Worm (Caenorhabditis elegans): ENCODE data around the gene del-5.

Gene del-5

ce11 chrX:11016100-11016499 lies 8.1 kb upstream of the del-5 start, which contains the start of gene egl-15:
Gene egl-15, plus strand, starts transcription at chrX:11016400.
- TF ChIP-seq hlh-8 (tag; optimal IDR thresholded peaks at IDR 0.05) (no peak), npax-4 (tag; optimal IDR thresholded peaks at IDR 0.05) (no peak), ceh-24 (tag; optimal IDR thresholded peaks at IDR 0.05) (no peak), mec-3 (tag; optimal IDR thresholded peaks at IDR 0.05; ENCODE audit: borderline replicate concordance) (no peak), sox-2 (GFP tag; IDR thresholded peaks at IDR 0.05) (no peak), ceh-14 (tag; optimal IDR thresholded peaks at IDR 0.05) (no peak), unc-42 (tag; optimal IDR thresholded peaks at IDR 0.05) (no peak), C08G9.2 (tag; optimal IDR thresholded peaks at IDR 0.05) (no peak), unc-86 (tag; optimal IDR thresholded peaks at IDR 0.05) (no peak), elt-4 (tag; optimal IDR thresholded peaks at IDR 0.05) (no peak), dve-1 (tag; optimal IDR thresholded peaks at IDR 0.05) (no peak), unc-55 (GFP tag; optimal IDR thresholded peaks at IDR 0.05) (no peak)

ce11 chrX:11014394-11015280 lies 6.7 kb upstream of the del-5 start:
- TF ChIP-seq fkh-6 (tag; optimal IDR thresholded peaks at IDR 0.05) (no peak), pha-4 (tag; optimal IDR thresholded peaks at IDR 0.05) (no peak), hlh-8 (tag; optimal IDR thresholded peaks at IDR 0.05) (no peak), tbx-2 (tag; optimal IDR thresholded peaks at IDR 0.05) (no peak), unc-3 (GFP tag; conservative IDR thresholded peaks at IDR 0.05) (no peak), unc-3 (tag; optimal IDR thresholded peaks at IDR 0.05) (no peak)

ce11 chrX:11012337-11012736 lies 4.4 kb upstream of the del-5 start, which contains the start of gene F58A3.3:
Gene F58A3.3, plus strand, starts transcription at chrX:11012637.
- TF ChIP-seq fkh-10 (GFP tag; optimal IDR thresholded peaks at IDR 0.05), result no peak
- no peak for TF ChIP-seq sox-2 (GFP tag; IDR thresholded peaks at IDR 0.05)
- TF ChIP-seq unc-55 (GFP tag; optimal IDR thresholded peaks at IDR 0.05), result no peak
- no peak for TF ChIP-seq F13H6.1 (tag; optimal IDR thresholded peaks at IDR 0.05)
- no peak for TF ChIP-seq hlh-15 (tag; optimal IDR thresholded peaks at IDR 0.05)
- TF ChIP-seq ceh-45 (GFP tag; IDR thresholded peaks at IDR 0.05), result no peak
- no peak for TF ChIP-seq hlh-6 (tag; optimal IDR thresholded peaks at IDR 0.05)

- TF ChIP-seq rnt-1 (tag; optimal IDR thresholded peaks at IDR 0.05), result no peak
- TF ChIP-seq ceh-9 (tag; optimal IDR thresholded peaks at IDR 0.05), result no peak
- TF ChIP-seq C38D4.7 (GFP tag; optimal IDR thresholded peaks at IDR 0.05), result no peak
- TF ChIP-seq T23F11.4 (GFP tag; optimal IDR thresholded peaks at IDR 0.05), result no peak
- TF ChIP-seq pqm-1 (tag; optimal IDR thresholded peaks at IDR 0.05), result no peak
These were observed 2.6 kb upstream of the del-5 start, which contains the start of gene F58A3.4 for ce11 chrX:11010565-11010964. Gene F58A3.4, minus strand, starts transcription at chrX:11010665.

- no peak for TF ChIP-seq ttx-3 (tag; optimal IDR thresholded peaks at IDR 0.05)
- TF ChIP-seq F13H6.1 (tag; optimal IDR thresholded peaks at IDR 0.05), result no peak
- TF ChIP-seq tbx-2 (tag; optimal IDR thresholded peaks at IDR 0.05), result no peak
- TF ChIP-seq ceh-6 (GFP tag; optimal IDR thresholded peaks at IDR 0.05), result no peak
- no peak for TF ChIP-seq pha-4 (tag; optimal IDR thresholded peaks at IDR 0.05)
- no peak for TF ChIP-seq dve-1 (tag; optimal IDR thresholded peaks at IDR 0.05)
- no peak for TF ChIP-seq sox-2 (GFP tag; IDR thresholded peaks at IDR 0.05)
- TF ChIP-seq ceh-31 (tag; optimal IDR thresholded peaks at IDR 0.05), result no peak
- no peak for TF ChIP-seq C08G9.2 (tag; optimal IDR thresholded peaks at IDR 0.05)
- TF ChIP-seq ets-4 (tag; optimal IDR thresholded peaks at IDR 0.05), result no peak
- TF ChIP-seq ama-1 (optimal IDR thresholded peaks at IDR 0.05), result no peak
- no peak for TF ChIP-seq hlh-15 (tag; optimal IDR thresholded peaks at IDR 0.05)
- TF ChIP-seq elt-4 (tag; optimal IDR thresholded peaks at IDR 0.05), result no peak
- TF ChIP-seq ceh-9 (tag; optimal IDR thresholded peaks at IDR 0.05), result no peak
- no peak for TF ChIP-seq nhr-232 (tag; optimal IDR thresholded peaks at IDR 0.05)
- no peak for TF ChIP-seq Y22D7AL.16 (tag; optimal IDR thresholded peaks at IDR 0.05)
- no peak for TF ChIP-seq ceh-48 (tag; optimal IDR thresholded peaks at IDR 0.05)
- no peak for TF ChIP-seq nhr-11 (tag; optimal IDR thresholded peaks at IDR 0.05)
- TF ChIP-seq pat-9 (tag; optimal IDR thresholded peaks at IDR 0.05), result no peak
These were observed 973 bp upstream of the del-5 start, which contains the start of gene ttr-31 for ce11 chrX:11008954-11009353. Gene ttr-31, minus strand, starts transcription at chrX:11009054.

Data from whole organism, late embryonic.